Worm (Caenorhabditis elegans) whole organism, L3 larva: ENCODE data around the gene srm-4.

Experiments
- R02D3.7 ChIP-seq: fragments of 150-350 bp; optimal IDR thresholded peaks from 2 replicates; lab custom pipeline; 2014; ENCODE audit warnings: missing biosample characterization, missing genetic modification characterization
- ama-1 ChIP-seq: fragments of 150-350 bp; optimal IDR thresholded peaks from 2 replicates; lab custom pipeline; 2018
- ceh-82 ChIP-seq: fragments of 150-350 bp; optimal IDR thresholded peaks from 2 replicates; lab custom pipeline; 2014; ENCODE audit warnings: missing biosample characterization, missing genetic modification characterization
- ceh-9 ChIP-seq: sonication (generic microtip); optimal IDR thresholded peaks from 2 replicates; lab custom pipeline; 2018; ENCODE audit warnings: missing biosample characterization, missing genetic modification characterization
- nfya-1 ChIP-seq: sonication (generic microtip); optimal IDR thresholded peaks from 2 replicates; lab custom pipeline; 2017; ENCODE audit warnings: missing genetic modification characterization, mild to moderate bottlenecking, missing compliant biosample characterization, antibody characterized with exemption, moderate library complexity; ENCODE audit not compliant: insufficient read depth
- zag-1 ChIP-seq: fragments of 150-350 bp; optimal IDR thresholded peaks from 2 replicates; lab custom pipeline; 2014; ENCODE audit warnings: missing biosample characterization, missing genetic modification characterization
- ztf-4 ChIP-seq: fragments of 150-350 bp; optimal IDR thresholded peaks from 2 replicates; lab custom pipeline; 2014; ENCODE audit warnings: missing biosample characterization, missing genetic modification characterization

- TF ChIP-seq ztf-4 (tag; lab: Kevin White, UChicago), result no peak
- TF ChIP-seq ceh-82 (tag; lab: Kevin White, UChicago), result no peak
- no peak for TF ChIP-seq nfya-1
- TF ChIP-seq ceh-9 (tag; lab: Kevin White, UChicago), result no peak
- TF ChIP-seq ama-1 (lab: Kevin White, UChicago), result no peak
- no peak for TF ChIP-seq R02D3.7 (tag; lab: Kevin White, UChicago)
- no peak for TF ChIP-seq zag-1 (tag; lab: Kevin White, UChicago)
Observed at ce11 chrV:14334901-14335300, 1.7 kb downstream of the srm-4 start, which contains the start of gene srm-5.
